Worm (Caenorhabditis elegans) whole organism, L4/young adult: ENCODE measurements around the gene sre-12.

ENCODE experiments used
- W03F9.2 ChIP-seq: fragments of 150-350 bp; optimal IDR thresholded peaks from 2 replicates; lab custom pipeline; 2014; ENCODE audit warnings: missing biosample characterization, missing genetic modification characterization
- him-1 ChIP-seq: sonication (generic microtip); optimal IDR thresholded peaks from 2 replicates; lab custom pipeline; 2016; ENCODE audit warnings: missing genotype, missing genetic modification reagents, missing genetic modification characterization, missing compliant biosample characterization

ce11 chrV:6982813-6983212 lies 3.9 kb upstream of the sre-12 start, which contains the start of gene nhr-161:
- TF ChIP-seq him-1 (tag; lab: Kevin White, UChicago) (no peak), W03F9.2 (tag; lab: Kevin White, UChicago) (no peak)
